Worm (Caenorhabditis elegans): Measurements from ENCODE around the gene neg-1.

ce11 chrV:4326841-4327240, 47.8 kb downstream of the neg-1 start, which contains the start of gene D2063.1:
- TF ChIP-seq zag-1 (tag; optimal IDR thresholded peaks at IDR 0.05) (no peak), nhr-76 (tag; optimal IDR thresholded peaks at IDR 0.05) (no peak), ztf-4 (tag; optimal IDR thresholded peaks at IDR 0.05) (no peak), fkh-10 (GFP tag; optimal IDR thresholded peaks at IDR 0.05) (no peak), nhr-11 (tag; optimal IDR thresholded peaks at IDR 0.05) (peak; percentile 51)
